Fruit fly (Drosophila melanogaster) whole organism, pupa: ENCODE measurements around the gene CG7275.

ENCODE experiments used
- CG32121 ChIP-seq: fragments of 200-800 bp; sonication (Bioruptor generic); IDR thresholded peaks from 2 replicates; pipeline ENCODE4 v1.3.6; 2022; ENCODE audit warnings: missing biosample characterization, missing genetic modification characterization
- CG34367 ChIP-seq: fragments of 200-800 bp; sonication (Bioruptor generic); optimal IDR thresholded peaks from 2 replicates; lab custom pipeline; 2018; ENCODE audit warnings: missing biosample characterization, mild to moderate bottlenecking, missing genetic modification characterization
- CG4496 ChIP-seq: fragments of 200-800 bp; sonication (Bioruptor generic); IDR thresholded peaks from 3 replicates; pipeline ENCODE4 v1.3.6; 2022; ENCODE audit warnings: missing biosample characterization, missing genetic modification characterization
- EcR ChIP-seq: fragments of 200-800 bp; sonication (Bioruptor generic); optimal IDR thresholded peaks from 3 replicates; lab custom pipeline; 2019; ENCODE audit warnings: missing biosample characterization, missing genetic modification characterization, mild to moderate bottlenecking, moderate library complexity, missing genetic modification reagents
- Ets98B ChIP-seq: fragments of 200-800 bp; sonication (Bioruptor generic); IDR thresholded peaks from 2 replicates; pipeline ENCODE4 v1.3.6; 2022; ENCODE audit warnings: missing biosample characterization, missing genetic modification characterization
- Snoo ChIP-seq: fragments of 200-800 bp; sonication (Bioruptor generic); optimal IDR thresholded peaks from 3 replicates; lab custom pipeline; 2017; ENCODE audit warnings: missing biosample characterization, mild to moderate bottlenecking, missing genetic modification characterization, inconsistent platforms

DNA sequence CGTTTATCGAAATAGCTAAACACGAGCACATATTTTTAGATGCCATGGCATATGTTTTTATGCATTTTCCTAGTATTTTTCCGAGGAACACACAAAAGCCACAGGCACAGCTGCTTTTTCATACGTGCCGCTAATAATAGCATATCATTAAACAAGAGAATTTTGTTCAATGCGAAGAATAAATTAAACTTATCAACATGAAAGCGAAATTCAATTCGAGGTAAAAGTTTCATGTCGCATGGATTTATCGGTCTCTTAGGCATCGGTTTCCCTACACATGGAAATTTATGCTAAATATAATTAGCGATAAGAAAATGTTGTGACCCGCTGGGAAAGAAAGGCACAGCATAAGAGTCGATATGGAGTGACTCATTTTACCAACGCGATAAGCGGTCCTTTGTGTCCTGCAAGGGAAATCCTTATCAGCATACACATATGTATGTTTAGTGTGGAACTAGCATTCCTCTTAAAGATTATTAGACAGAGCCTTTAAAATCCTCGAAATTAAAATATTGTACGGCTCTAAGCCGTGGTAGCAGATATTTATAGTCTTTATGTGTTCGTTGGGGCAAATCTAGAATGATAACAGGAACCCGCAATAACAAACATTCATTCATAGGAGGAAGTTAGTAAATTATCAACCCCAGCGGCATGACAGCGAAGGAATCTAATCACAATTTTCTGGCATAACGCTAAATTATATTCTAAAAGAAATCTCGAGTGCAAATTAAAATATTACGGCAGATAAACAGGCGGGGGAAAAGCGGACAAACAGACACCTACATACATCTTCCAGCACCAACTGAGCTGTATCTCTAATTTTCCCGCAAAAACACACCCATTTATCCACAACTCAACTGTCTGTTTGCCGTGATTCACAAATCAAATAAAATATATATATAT, 32.9 kb downstream of the CG7275 start, which contains the start of gene CG43248:
- TF ChIP-seq CG32121 (no peak), CG4496 (GFP tag; lab: Robert Waterston, UW) (no peak), CG34367 (tag; lab: Kevin White, UChicago) (no peak), EcR (GFP tag; lab: Kevin White, UChicago) (no peak), Snoo (no peak), Ets98B (GFP tag; lab: Robert Waterston, UW) (no peak)
